Worm (Caenorhabditis elegans) whole organism, late embryonic: ENCODE results near the gene F49C5.5.

Experiments used
- ama-1 ChIP-seq: fragments of 150-350 bp; optimal IDR thresholded peaks from 2 replicates; lab custom pipeline; 2014
- ceh-48 ChIP-seq: sonication (generic microtip); optimal IDR thresholded peaks from 2 replicates; lab custom pipeline; 2016; ENCODE audit warnings: missing genetic modification characterization, inconsistent platforms, missing compliant biosample characterization
- ets-4 ChIP-seq: sonication (generic microtip); optimal IDR thresholded peaks from 2 replicates; lab custom pipeline; 2016; ENCODE audit warnings: missing genetic modification characterization, missing compliant biosample characterization
- fkh-10 ChIP-seq: fragments of 150-350 bp; optimal IDR thresholded peaks from 2 replicates; lab custom pipeline; 2014; ENCODE audit warnings: missing biosample characterization, missing genetic modification reagents, missing genetic modification characterization
- madf-2 ChIP-seq: sonication (generic microtip); optimal IDR thresholded peaks from 2 replicates; lab custom pipeline; 2017; ENCODE audit warnings: missing genetic modification characterization, missing compliant biosample characterization
- unc-86 ChIP-seq: sonication (generic microtip); optimal IDR thresholded peaks from 2 replicates; lab custom pipeline; 2016; ENCODE audit warnings: missing genetic modification characterization, missing compliant biosample characterization
- zip-5 ChIP-seq: sonication (generic microtip); optimal IDR thresholded peaks from 2 replicates; lab custom pipeline; 2016; ENCODE audit warnings: missing genetic modification characterization, missing compliant biosample characterization

- no peak for TF ChIP-seq ama-1 (lab: Kevin White, UChicago)
- TF ChIP-seq fkh-10 (GFP tag; lab: Kevin White, UChicago), result no peak
- TF ChIP-seq ets-4 (tag; lab: Kevin White, UChicago), result no peak
- TF ChIP-seq ceh-48 (tag; lab: Kevin White, UChicago), result no peak
- no peak for TF ChIP-seq zip-5 (tag; lab: Kevin White, UChicago)
- TF ChIP-seq madf-2 (tag; lab: Kevin White, UChicago), result no peak
- no peak for TF ChIP-seq unc-86
Measured at ce11 chrII:12496981-12497380, 49.3 kb downstream of the F49C5.5 start, which contains the start of gene T21B4.3.
